Worm (Caenorhabditis elegans): Measurements from ENCODE around the gene F10A3.12.

The F10A3.12 gene

ce11 chrV:16182110-16182509 lies 18.3 kb downstream of the F10A3.12 start, which contains the start of gene srz-13:
Gene srz-13, plus strand, starts transcription at chrV:16182410.
- TF ChIP-seq hnd-1 (tag; optimal IDR thresholded peaks at IDR 0.05) (no peak), flt-1 (GFP tag; IDR thresholded peaks at IDR 0.05) (no peak), tbx-11 (GFP tag; IDR thresholded peaks at IDR 0.05) (no peak), pes-1 (GFP tag; IDR thresholded peaks at IDR 0.05) (no peak), ceh-13 (GFP tag; optimal IDR thresholded peaks at IDR 0.05) (no peak), tbx-37 (GFP tag; conservative IDR thresholded peaks at IDR 0.05) (no peak), hmg-4 (GFP tag; optimal IDR thresholded peaks at IDR 0.05) (no peak)

DNA sequence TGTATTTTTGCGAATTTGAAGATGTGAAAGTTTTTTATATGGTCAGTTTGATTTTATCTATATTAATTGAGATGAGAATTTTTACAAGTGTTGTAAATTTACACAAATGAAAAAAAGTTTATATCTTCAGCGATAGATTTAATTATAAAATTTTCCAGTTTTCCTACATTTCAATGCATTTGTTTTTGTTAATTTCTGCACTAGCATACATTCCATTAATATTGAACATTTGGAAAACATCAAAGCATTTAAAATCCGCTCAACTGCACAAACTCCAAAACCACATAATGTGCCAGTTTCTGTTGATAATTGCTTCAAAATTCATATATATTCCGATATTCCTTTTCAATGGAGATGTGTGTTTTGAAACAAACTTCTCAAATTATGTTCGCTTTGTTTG lies 19.1 kb downstream of the F10A3.12 start, which contains the start of gene srh-277:
srh-277 (plus strand) TSS at position 301 of the 400 bp plus-strand sequence.
- TF ChIP-seq tbx-11 (GFP tag; IDR thresholded peaks at IDR 0.05): no peak
- TF ChIP-seq hmbx-1 (tag; optimal IDR thresholded peaks at IDR 0.05): no peak
- no peak for TF ChIP-seq hmg-4 (GFP tag; optimal IDR thresholded peaks at IDR 0.05)
- no peak for TF ChIP-seq flt-1 (GFP tag; IDR thresholded peaks at IDR 0.05)
- no peak for TF ChIP-seq ets-7 (tag; optimal IDR thresholded peaks at IDR 0.05)
- no peak for TF ChIP-seq pes-1 (GFP tag; IDR thresholded peaks at IDR 0.05)
- TF ChIP-seq F13C5.2 (tag; optimal IDR thresholded peaks at IDR 0.05): no peak
- TF ChIP-seq tbx-37 (GFP tag; conservative IDR thresholded peaks at IDR 0.05): no peak
- TF ChIP-seq sea-1 (GFP tag; conservative IDR thresholded peaks at IDR 0.05): no peak
- TF ChIP-seq aly-1 (tag; optimal IDR thresholded peaks at IDR 0.05): no peak
- TF ChIP-seq tra-4 (tag; optimal IDR thresholded peaks at IDR 0.05): no peak
- no peak for TF ChIP-seq ceh-36 (tag; optimal IDR thresholded peaks at IDR 0.05)
- no peak for TF ChIP-seq scrt-1 (GFP tag; IDR thresholded peaks at IDR 0.05)
- TF ChIP-seq ceh-13 (GFP tag; optimal IDR thresholded peaks at IDR 0.05): no peak
- no peak for TF ChIP-seq hnd-1 (tag; optimal IDR thresholded peaks at IDR 0.05)
- no peak for TF ChIP-seq ama-1 (optimal IDR thresholded peaks at IDR 0.05)

- TF ChIP-seq flt-1 (GFP tag; IDR thresholded peaks at IDR 0.05): no peak
- no peak for TF ChIP-seq ceh-36 (tag; optimal IDR thresholded peaks at IDR 0.05)
- TF ChIP-seq sea-1 (GFP tag; conservative IDR thresholded peaks at IDR 0.05): no peak
- no peak for TF ChIP-seq pes-1 (GFP tag; IDR thresholded peaks at IDR 0.05)
- no peak for TF ChIP-seq ama-1 (optimal IDR thresholded peaks at IDR 0.05)
- no peak for TF ChIP-seq F13C5.2 (tag; optimal IDR thresholded peaks at IDR 0.05)
- TF ChIP-seq tra-4 (tag; optimal IDR thresholded peaks at IDR 0.05): no peak
- no peak for TF ChIP-seq B0310.2 (tag; optimal IDR thresholded peaks at IDR 0.05)
- TF ChIP-seq ets-7 (tag; optimal IDR thresholded peaks at IDR 0.05): no peak
- TF ChIP-seq ceh-13 (GFP tag; optimal IDR thresholded peaks at IDR 0.05): no peak
- TF ChIP-seq tbx-37 (GFP tag; conservative IDR thresholded peaks at IDR 0.05): no peak
- no peak for TF ChIP-seq scrt-1 (GFP tag; IDR thresholded peaks at IDR 0.05)
- TF ChIP-seq hnd-1 (tag; optimal IDR thresholded peaks at IDR 0.05): no peak
- TF ChIP-seq hmg-4 (GFP tag; optimal IDR thresholded peaks at IDR 0.05): no peak
Measured at ce11 chrV:16183357-16183756, 19.5 kb downstream of the F10A3.12 start, which contains the start of gene srz-14. Gene srz-14, plus strand, starts transcription at chrV:16183657.

ce11 chrV:16190485-16190884 lies 26.7 kb downstream of the F10A3.12 start, which contains the start of gene srh-281:
Gene srh-281, plus strand, starts transcription at chrV:16190785.
- TF ChIP-seq ceh-13 (GFP tag; optimal IDR thresholded peaks at IDR 0.05) (no peak), ceh-36 (tag; optimal IDR thresholded peaks at IDR 0.05) (no peak), flt-1 (GFP tag; IDR thresholded peaks at IDR 0.05) (no peak), sea-1 (GFP tag; conservative IDR thresholded peaks at IDR 0.05) (no peak), hnd-1 (tag; optimal IDR thresholded peaks at IDR 0.05) (no peak), B0310.2 (tag; optimal IDR thresholded peaks at IDR 0.05) (no peak), scrt-1 (GFP tag; IDR thresholded peaks at IDR 0.05) (no peak)

- no peak for TF ChIP-seq hnd-1 (tag; optimal IDR thresholded peaks at IDR 0.05)
- TF ChIP-seq F13C5.2 (tag; optimal IDR thresholded peaks at IDR 0.05): no peak
- TF ChIP-seq tbx-37 (GFP tag; conservative IDR thresholded peaks at IDR 0.05): no peak
- TF ChIP-seq flt-1 (GFP tag; IDR thresholded peaks at IDR 0.05): no peak
- TF ChIP-seq ets-7 (tag; optimal IDR thresholded peaks at IDR 0.05): no peak
- TF ChIP-seq hmg-4 (GFP tag; optimal IDR thresholded peaks at IDR 0.05): no peak
- no peak for TF ChIP-seq scrt-1 (GFP tag; IDR thresholded peaks at IDR 0.05)
- no peak for TF ChIP-seq aly-1 (tag; optimal IDR thresholded peaks at IDR 0.05)
- no peak for TF ChIP-seq hmbx-1 (tag; optimal IDR thresholded peaks at IDR 0.05)
- no peak for TF ChIP-seq tra-4 (tag; optimal IDR thresholded peaks at IDR 0.05)
- no peak for TF ChIP-seq ceh-13 (GFP tag; optimal IDR thresholded peaks at IDR 0.05)
- no peak for TF ChIP-seq sea-1 (GFP tag; conservative IDR thresholded peaks at IDR 0.05)
- TF ChIP-seq B0310.2 (tag; optimal IDR thresholded peaks at IDR 0.05): no peak
- no peak for TF ChIP-seq ama-1 (optimal IDR thresholded peaks at IDR 0.05)
- no peak for TF ChIP-seq tbx-11 (GFP tag; IDR thresholded peaks at IDR 0.05)
- no peak for TF ChIP-seq ceh-36 (tag; optimal IDR thresholded peaks at IDR 0.05)
Measured at ce11 chrV:16192114-16192513, 28.3 kb downstream of the F10A3.12 start, which contains the start of gene srh-279. Gene srh-279, plus strand, starts transcription at chrV:16192414.

DNA sequence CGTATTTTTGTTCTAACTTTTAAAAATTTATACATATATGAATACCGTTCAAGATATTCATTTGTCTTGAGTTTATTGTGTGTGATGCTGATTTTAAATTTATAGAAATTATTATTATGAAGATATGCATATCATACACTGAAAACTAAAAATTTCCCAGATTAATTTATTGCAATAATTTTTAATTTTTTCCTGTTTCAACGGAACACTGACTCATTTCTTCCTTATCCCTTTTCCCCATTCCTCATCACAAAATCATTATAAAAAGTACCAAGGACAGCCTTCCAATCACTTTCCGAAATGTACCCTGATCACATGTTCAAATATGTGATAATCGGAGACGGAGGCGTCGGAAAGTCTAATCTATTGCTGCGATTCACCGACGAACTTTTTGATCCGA lies 30.8 kb downstream of the F10A3.12 start, which contains the start of gene rabr-4:
rabr-4 (plus strand) TSS at position 301 of the 400 bp plus-strand sequence.
- TF ChIP-seq hmg-4 (GFP tag; optimal IDR thresholded peaks at IDR 0.05) (no peak), flt-1 (GFP tag; IDR thresholded peaks at IDR 0.05) (no peak), ets-7 (tag; optimal IDR thresholded peaks at IDR 0.05) (no peak), scrt-1 (GFP tag; IDR thresholded peaks at IDR 0.05) (no peak), aly-1 (tag; optimal IDR thresholded peaks at IDR 0.05) (no peak), ceh-13 (GFP tag; optimal IDR thresholded peaks at IDR 0.05) (no peak), B0310.2 (tag; optimal IDR thresholded peaks at IDR 0.05) (no peak)

DNA sequence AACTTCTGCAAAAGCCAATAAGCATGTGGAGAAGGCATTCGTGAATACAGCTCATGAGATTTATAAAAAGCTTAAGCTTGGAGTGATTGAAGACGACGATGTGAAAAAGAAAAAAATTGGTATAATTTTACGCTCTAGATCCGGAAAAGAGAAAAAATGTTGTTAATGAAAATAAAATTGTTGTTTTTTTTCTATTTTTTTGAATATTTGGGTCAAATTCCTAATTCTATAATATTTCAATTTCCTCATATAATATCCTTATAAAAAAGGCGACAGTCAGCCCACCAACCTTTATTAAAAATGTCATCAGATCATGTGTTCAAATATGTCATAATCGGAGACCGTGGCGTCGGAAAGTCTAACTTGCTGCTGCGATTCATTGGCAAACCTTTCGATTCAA lies 31.6 kb downstream of the F10A3.12 start, which contains the start of gene rabr-3:
rabr-3 (plus strand) TSS at position 301 of the 400 bp plus-strand sequence.
- TF ChIP-seq hnd-1 (tag; optimal IDR thresholded peaks at IDR 0.05) (no peak), pes-1 (GFP tag; IDR thresholded peaks at IDR 0.05) (no peak), ceh-13 (GFP tag; optimal IDR thresholded peaks at IDR 0.05) (no peak), tbx-37 (GFP tag; conservative IDR thresholded peaks at IDR 0.05) (no peak), F13C5.2 (tag; optimal IDR thresholded peaks at IDR 0.05) (no peak), hmbx-1 (tag; optimal IDR thresholded peaks at IDR 0.05) (no peak), tbx-11 (GFP tag; IDR thresholded peaks at IDR 0.05) (no peak), sea-1 (GFP tag; conservative IDR thresholded peaks at IDR 0.05) (no peak), ama-1 (optimal IDR thresholded peaks at IDR 0.05) (no peak)
